Fruit fly (Drosophila melanogaster) whole organism, prepupa: ENCODE measurements around the gene CG14325.

Source experiments
- Blimp-1 ChIP-seq: fragments of 200-800 bp; sonication (Bioruptor generic); optimal IDR thresholded peaks from 3 replicates; lab custom pipeline; 2017; ENCODE audit warnings: missing biosample characterization, missing genetic modification characterization, mild to moderate bottlenecking, moderate library complexity, missing genetic modification reagents
- CG10631 ChIP-seq: fragments of 200-800 bp; sonication (Bioruptor generic); optimal IDR thresholded peaks from 2 replicates; lab custom pipeline; 2016; ENCODE audit warnings: missing biosample characterization, missing genetic modification characterization
- CG10669 ChIP-seq: fragments of 200-800 bp; sonication (Bioruptor generic); optimal IDR thresholded peaks from 3 replicates; lab custom pipeline; 2018; ENCODE audit warnings: missing biosample characterization, mild to moderate bottlenecking, missing genetic modification characterization, moderate library complexity
- CG11762 ChIP-seq: fragments of 200-800 bp; sonication (Bioruptor generic); optimal IDR thresholded peaks from 3 replicates; lab custom pipeline; 2016; ENCODE audit warnings: missing biosample characterization, missing genetic modification characterization; ENCODE audit not compliant: insufficient read depth
- CG15336 ChIP-seq: fragments of 200-800 bp; sonication (Bioruptor generic); IDR thresholded peaks from 2 replicates; pipeline ENCODE4 v1.3.6; 2022; ENCODE audit warnings: missing biosample characterization, missing genetic modification characterization
- CG1621 ChIP-seq: fragments of 200-800 bp; sonication (Bioruptor generic); optimal IDR thresholded peaks from 3 replicates; lab custom pipeline; 2018; ENCODE audit warnings: missing biosample characterization, mild to moderate bottlenecking, missing genetic modification characterization
- CG16779 ChIP-seq: fragments of 200-800 bp; sonication (Bioruptor generic); optimal IDR thresholded peaks from 3 replicates; lab custom pipeline; 2017; ENCODE audit warnings: missing biosample characterization, mild to moderate bottlenecking, missing genetic modification characterization
- CG3032 ChIP-seq: fragments of 200-800 bp; optimal IDR thresholded peaks from 2 replicates; lab custom pipeline; 2019; ENCODE audit warnings: missing biosample characterization, mild to moderate bottlenecking, missing genetic modification characterization, moderate library complexity
- CG32006 ChIP-seq: fragments of 200-800 bp; sonication (Bioruptor generic); optimal IDR thresholded peaks from 3 replicates; lab custom pipeline; 2017; ENCODE audit warnings: missing biosample characterization, mild to moderate bottlenecking, missing genetic modification characterization
- CG3919 ChIP-seq: fragments of 200-800 bp; sonication (Bioruptor generic); optimal IDR thresholded peaks from 3 replicates; lab custom pipeline; 2016; ENCODE audit warnings: missing biosample characterization, missing genetic modification characterization
- CG6163 ChIP-seq: fragments of 200-800 bp; sonication (Bioruptor generic); IDR thresholded peaks from 3 replicates; pipeline ENCODE4 v1.3.6; 2022; ENCODE audit warnings: missing biosample characterization, missing genetic modification characterization
- CG7368 ChIP-seq: fragments of 200-800 bp; sonication (Bioruptor generic); optimal IDR thresholded peaks from 3 replicates; lab custom pipeline; 2016; ENCODE audit warnings: missing biosample characterization, missing genetic modification characterization
- CG8119 ChIP-seq: fragments of 200-800 bp; sonication (Bioruptor generic); IDR thresholded peaks from 3 replicates; pipeline ENCODE4 v1.3.6; 2022; ENCODE audit warnings: missing biosample characterization, missing genetic modification characterization
- CG8632 ChIP-seq: fragments of 200-800 bp; sonication (Bioruptor generic); optimal IDR thresholded peaks from 3 replicates; lab custom pipeline; 2016; ENCODE audit warnings: missing biosample characterization, missing genetic modification characterization
- CG9139 ChIP-seq: fragments of 200-800 bp; sonication (Bioruptor generic); optimal IDR thresholded peaks from 3 replicates; lab custom pipeline; 2017; ENCODE audit warnings: missing biosample characterization, mild to moderate bottlenecking, missing genetic modification characterization
- Eip78C ChIP-seq: fragments of 200-800 bp; sonication (Bioruptor generic); peaks from one replicate; lab custom pipeline; 2016; ENCODE audit warnings: missing biosample characterization, missing genetic modification characterization
- Eip93F ChIP-seq: fragments of 200-800 bp; sonication (Bioruptor generic); optimal IDR thresholded peaks from 2 replicates; lab custom pipeline; 2016; ENCODE audit warnings: missing biosample characterization, mild to moderate bottlenecking, missing genetic modification characterization
- Ets96B ChIP-seq: fragments of 200-800 bp; optimal IDR thresholded peaks from 2 replicates; lab custom pipeline; 2019; ENCODE audit warnings: missing biosample characterization, mild to moderate bottlenecking, missing genetic modification characterization, moderate library complexity
- Hr4 ChIP-seq: fragments of 200-800 bp; sonication (Bioruptor generic); optimal IDR thresholded peaks from 3 replicates; lab custom pipeline; 2016; ENCODE audit warnings: missing biosample characterization, missing genetic modification characterization
- Lpt ChIP-seq: fragments of 200-800 bp; sonication (Bioruptor generic); optimal IDR thresholded peaks from 3 replicates; lab custom pipeline; 2016; ENCODE audit warnings: missing biosample characterization, missing genetic modification characterization
- Met ChIP-seq: fragments of 200-800 bp; sonication (Bioruptor generic); optimal IDR thresholded peaks from 3 replicates; lab custom pipeline; 2016; ENCODE audit warnings: missing biosample characterization, missing genetic modification characterization
- Sox102F ChIP-seq: fragments of 200-800 bp; sonication (Bioruptor generic); optimal IDR thresholded peaks from 2 replicates; lab custom pipeline; 2016; ENCODE audit warnings: missing biosample characterization, mild to moderate bottlenecking, missing genetic modification characterization
- Sox14 ChIP-seq: fragments of 200-800 bp; sonication (Bioruptor generic); optimal IDR thresholded peaks from 3 replicates; lab custom pipeline; 2016; ENCODE audit warnings: missing biosample characterization, missing genetic modification characterization
- achi ChIP-seq: fragments of 200-800 bp; sonication (Bioruptor generic); optimal IDR thresholded peaks from 3 replicates; lab custom pipeline; 2016; ENCODE audit warnings: missing biosample characterization, missing genetic modification characterization
- eg ChIP-seq: fragments of 200-800 bp; sonication (Bioruptor generic); IDR thresholded peaks from 3 replicates; pipeline ENCODE4 v1.3.6; 2022; ENCODE audit warnings: missing biosample characterization, missing genetic modification characterization
- fd59A ChIP-seq: fragments of 200-800 bp; sonication (Bioruptor generic); optimal IDR thresholded peaks from 2 replicates; lab custom pipeline; 2017; ENCODE audit warnings: missing biosample characterization, mild to moderate bottlenecking, missing genetic modification characterization, missing genetic modification reagents
- fkh ChIP-seq: fragments of 200-800 bp; sonication (Bioruptor generic); optimal IDR thresholded peaks from 3 replicates; lab custom pipeline; 2017; ENCODE audit warnings: missing biosample characterization, mild to moderate bottlenecking, missing genetic modification characterization, moderate library complexity
- lz ChIP-seq: fragments of 200-800 bp; sonication (Bioruptor generic); optimal IDR thresholded peaks from 3 replicates; lab custom pipeline; 2016; ENCODE audit warnings: missing biosample characterization, missing genetic modification characterization
- spab ChIP-seq: fragments of 200-800 bp; sonication (Bioruptor generic); optimal IDR thresholded peaks from 2 replicates; lab custom pipeline; 2017; ENCODE audit warnings: missing biosample characterization, mild to moderate bottlenecking, missing genetic modification characterization, missing genetic modification reagents
- ss ChIP-seq, 2 experiments: fragments of 200-800 bp; sonication (Bioruptor generic); optimal IDR thresholded peaks; 2 replicates in 1 of 2; 3 replicates in 1 of 2; lab custom pipeline; 2017 to 2018; ENCODE audit warnings: mild to moderate bottlenecking in 2 of 2, missing biosample characterization in 2 of 2, missing genetic modification characterization in 2 of 2, moderate library complexity in 1 of 2
- svp ChIP-seq: fragments of 200-800 bp; sonication (Bioruptor generic); peaks from one replicate; lab custom pipeline; 2016; ENCODE audit warnings: missing biosample characterization, missing genetic modification characterization
- topi ChIP-seq: fragments of 200-800 bp; sonication (Bioruptor generic); optimal IDR thresholded peaks from 3 replicates; lab custom pipeline; 2016; ENCODE audit warnings: missing biosample characterization, missing genetic modification characterization
- vri ChIP-seq: fragments of 200-800 bp; sonication (Bioruptor generic); optimal IDR thresholded peaks from 3 replicates; lab custom pipeline; 2016; ENCODE audit warnings: missing biosample characterization, mild to moderate bottlenecking, missing genetic modification characterization

CG14325 gene

dm6 chr3R:17619726-17620282 lies 7.1 kb upstream of the CG14325 start (continued):
- peak; percentile 0 for TF ChIP-seq topi
- no peak for TF ChIP-seq CG8632 (GFP tag; lab: Kevin White, UChicago)
- peak; percentile 48 for TF ChIP-seq CG10669
- no peak for TF ChIP-seq achi
- no peak for TF ChIP-seq Sox102F (GFP tag; lab: Kevin White, UChicago)
- peak; percentile 16 for TF ChIP-seq Lpt (GFP tag; lab: Kevin White, UChicago)
- peak; percentile 78 for TF ChIP-seq fkh (GFP tag; lab: Kevin White, UChicago)
- peak; percentile 57 for TF ChIP-seq CG3032 (tag; lab: Kevin White, UChicago)
- TF ChIP-seq CG8119: peak; percentile 82
- TF ChIP-seq CG16779: peak; percentile 80
- no peak for TF ChIP-seq Sox14 (GFP tag; lab: Kevin White, UChicago)
- TF ChIP-seq CG10631 (GFP tag; lab: Kevin White, UChicago): no peak
- peak; percentile 85 for TF ChIP-seq Eip78C
- peak; percentile 60 for TF ChIP-seq spab (GFP tag; lab: Kevin White, UChicago)
- peak; percentile 38 for TF ChIP-seq CG3919
- TF ChIP-seq Ets96B: peak; percentile 50

dm6 chr3R:17622062-17622766 lies 4.7 kb upstream of the CG14325 start, which contains the start of gene CG14323:
CG14323 (minus strand) TSS chr3R:17622112.
- TF ChIP-seq CG1621 (tag; lab: Kevin White, UChicago) (no peak), CG6163 (GFP tag; lab: Robert Waterston, UW) (no peak), Eip78C (peak; percentile 46)
- TF ChIP-seq, all 60 proteins: peak for 1

dm6 chr3R:17624549-17624948 lies 2.4 kb upstream of the CG14325 start:
- TF ChIP-seq Eip78C (peak; percentile 48), CG10669 (no peak), Blimp-1 (GFP tag; lab: Kevin White, UChicago) (no peak), svp (peak; percentile 53)

- TF ChIP-seq Eip78C (peak; percentile 25), CG10669 (no peak)
Measured at dm6 chr3R:17624968-17625367, 2.0 kb upstream of the CG14325 start, which contains the start of gene AttD. AttD (plus strand) TSS chr3R:17625268.

dm6 chr3R:17630417-17630816 lies 3.5 kb downstream of the CG14325 start, which contains the start of gene CG43175:
CG43175 (plus strand) TSS chr3R:17630717.
- TF ChIP-seq fd59A (no peak), CG7368 (GFP tag; lab: Kevin White, UChicago) (no peak), Sox102F (GFP tag; lab: Kevin White, UChicago) (no peak), ss (GFP tag; optimal IDR thresholded peaks at IDR 0.05; lab: Kevin White, UChicago) (no peak), CG15336 (GFP tag; lab: Robert Waterston, UW) (no peak), Met (GFP tag; lab: Kevin White, UChicago) (no peak), CG9139 (GFP tag; lab: Kevin White, UChicago) (no peak), eg (GFP tag; lab: Robert Waterston, UW) (no peak), CG3032 (tag; lab: Kevin White, UChicago) (no peak), achi (no peak), vri (GFP tag; lab: Kevin White, UChicago) (no peak), lz (GFP tag; lab: Kevin White, UChicago) (no peak), CG11762 (GFP tag; lab: Kevin White, UChicago) (no peak), Eip93F (no peak), Hr4 (GFP tag; lab: Kevin White, UChicago) (no peak), CG32006 (GFP tag; lab: Kevin White, UChicago) (no peak), fkh (GFP tag; lab: Kevin White, UChicago) (no peak)
